Fruit fly (Drosophila melanogaster): ENCODE measurements around the gene RpL40.

The RpL40 gene

DNA sequence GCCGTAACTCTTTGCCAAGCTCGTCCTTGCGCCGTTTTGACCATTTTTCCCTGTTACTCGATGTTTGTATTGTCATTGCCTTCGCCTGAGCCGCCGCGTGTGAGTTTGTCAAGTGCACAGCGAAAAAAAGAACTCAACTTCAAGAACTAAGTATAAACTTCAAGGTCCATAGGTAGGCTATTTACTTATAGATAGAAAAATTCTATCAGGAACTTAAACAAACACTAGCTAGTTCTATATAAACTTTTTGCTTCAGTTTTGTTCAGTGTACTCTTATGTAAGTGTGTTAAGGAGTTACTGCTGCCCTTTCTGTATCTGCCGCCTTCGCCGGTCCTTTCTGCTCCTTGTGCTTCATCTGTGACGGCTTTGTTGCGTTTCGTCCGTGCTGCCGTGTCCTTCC is 18.9 kb downstream of the RpL40 start (continued):
- no peak for TF ChIP-seq zfh2 (GFP tag; optimal IDR thresholded peaks at IDR 0.05)
- TF ChIP-seq CG13123 (GFP tag; optimal IDR thresholded peaks at IDR 0.05) = no peak
- peak; percentile 27 for TF ChIP-seq CG3281 (GFP tag; optimal IDR thresholded peaks at IDR 0.05)
- TF ChIP-seq ssp (GFP tag; IDR thresholded peaks at IDR 0.05) = no peak
- no peak for TF ChIP-seq CG4404 (GFP tag; IDR thresholded peaks at IDR 0.05)
- no peak for TF ChIP-seq cas (GFP tag; IDR thresholded peaks at IDR 0.05)
- no peak for TF ChIP-seq ATbp (GFP tag; optimal IDR thresholded peaks at IDR 0.05)
- no peak for TF ChIP-seq CG8359 (GFP tag; optimal IDR thresholded peaks at IDR 0.05; ENCODE audit: borderline replicate concordance)
- TF ChIP-seq dm (GFP tag; optimal IDR thresholded peaks at IDR 0.05) = no peak
- TF ChIP-seq Pdp1 (GFP tag; optimal IDR thresholded peaks at IDR 0.05) = peak in 1 of 2 experiments; percentile 52
- no peak for TF ChIP-seq yki (optimal IDR thresholded peaks at IDR 0.05)
- no peak for TF ChIP-seq ems (GFP tag; optimal IDR thresholded peaks at IDR 0.05)
- no peak for TF ChIP-seq Bteb2 (GFP tag; optimal IDR thresholded peaks at IDR 0.05)
- TF ChIP-seq CG10267 (tag; optimal IDR thresholded peaks at IDR 0.05) = no peak
- TF ChIP-seq gro (GFP tag; optimal IDR thresholded peaks at IDR 0.05) = no peak
- no peak for TF ChIP-seq CG16863 (GFP tag; optimal IDR thresholded peaks at IDR 0.05)
- TF ChIP-seq Sox102F (GFP tag; optimal IDR thresholded peaks at IDR 0.05) = peak; percentile 8
- no peak for TF ChIP-seq D19B (GFP tag; optimal IDR thresholded peaks at IDR 0.05)
- no peak for TF ChIP-seq crp (GFP tag; optimal IDR thresholded peaks at IDR 0.05)
- TF ChIP-seq Tbp (GFP tag; optimal IDR thresholded peaks at IDR 0.05) = no peak
- no peak for TF ChIP-seq CG1529 (GFP tag; optimal IDR thresholded peaks at IDR 0.05)
- no peak for TF ChIP-seq MBD-R2 (GFP tag; IDR thresholded peaks at IDR 0.05)
- peak; percentile 34 for TF ChIP-seq Fer1 (GFP tag; optimal IDR thresholded peaks at IDR 0.05)
- peak; percentile 29 for TF ChIP-seq CG2678 (tag; optimal IDR thresholded peaks at IDR 0.05)
- TF ChIP-seq CG34224 (GFP tag; IDR thresholded peaks at IDR 0.05; ENCODE audit: partially characterized antibody) = no peak
- no peak for TF ChIP-seq CG7987 (GFP tag; optimal IDR thresholded peaks at IDR 0.05)
- no peak for TF ChIP-seq CG32772 (GFP tag; IDR thresholded peaks at IDR 0.05)
- TF ChIP-seq lab (GFP tag; optimal IDR thresholded peaks at IDR 0.05) = peak; percentile 46
- TF ChIP-seq CG18764 (GFP tag; optimal IDR thresholded peaks at IDR 0.05) = no peak
- TF ChIP-seq CG18599 (GFP tag; optimal IDR thresholded peaks at IDR 0.05) = peak; percentile 60
- no peak for TF ChIP-seq CG17186 (GFP tag; optimal IDR thresholded peaks at IDR 0.05)
- no peak for TF ChIP-seq Chrac-16 (GFP tag; optimal IDR thresholded peaks at IDR 0.05)
- 0 out of 2 replicates have a peak, but pooled peaks have one; percentile 24 for TF ChIP-seq Rfx (GFP tag; IDR thresholded peaks at IDR 0.05)
- TF ChIP-seq knrl (GFP tag; IDR thresholded peaks at IDR 0.05; ENCODE audit: partially characterized antibody) = no peak
- no peak for TF ChIP-seq HLHmδ (GFP tag; optimal IDR thresholded peaks at IDR 0.05)
- no peak for TF ChIP-seq Drgx (GFP tag; IDR thresholded peaks at IDR 0.05)
- TF ChIP-seq Hey (tag; optimal IDR thresholded peaks at IDR 0.05) = no peak
- no peak for TF ChIP-seq tup (GFP tag; optimal IDR thresholded peaks at IDR 0.05)
- TF ChIP-seq Meics (GFP tag; optimal IDR thresholded peaks at IDR 0.05) = peak; percentile 39
- TF ChIP-seq NC2α (GFP tag; optimal IDR thresholded peaks at IDR 0.05) = no peak
- TF ChIP-seq salm (tag; optimal IDR thresholded peaks at IDR 0.05) = no peak
- no peak for TF ChIP-seq CG8089 (GFP tag; optimal IDR thresholded peaks at IDR 0.05)
- no peak for TF ChIP-seq esg (GFP tag; conservative IDR thresholded peaks at IDR 0.05)
- no peak for TF ChIP-seq D (optimal IDR thresholded peaks at IDR 0.05)
- no peak for TF ChIP-seq D (GFP tag; optimal IDR thresholded peaks at IDR 0.05)
- TF ChIP-seq CG14050 (GFP tag; IDR thresholded peaks at IDR 0.05) = no peak
- TF ChIP-seq Dip2 (GFP tag; IDR thresholded peaks at IDR 0.05) = no peak
- TF ChIP-seq Lpt (GFP tag; optimal IDR thresholded peaks at IDR 0.05) = no peak
- no peak for TF ChIP-seq NFAT (GFP tag; IDR thresholded peaks at IDR 0.05)
- no peak for TF ChIP-seq ase (GFP tag; IDR thresholded peaks at IDR 0.05)
- TF ChIP-seq PHDP (tag; optimal IDR thresholded peaks at IDR 0.05) = no peak
- no peak for TF ChIP-seq sug (tag; optimal IDR thresholded peaks at IDR 0.05)

All from whole organism, embryonic.